Fruit fly (Drosophila melanogaster): ENCODE measurements around the gene csw.

DNA sequence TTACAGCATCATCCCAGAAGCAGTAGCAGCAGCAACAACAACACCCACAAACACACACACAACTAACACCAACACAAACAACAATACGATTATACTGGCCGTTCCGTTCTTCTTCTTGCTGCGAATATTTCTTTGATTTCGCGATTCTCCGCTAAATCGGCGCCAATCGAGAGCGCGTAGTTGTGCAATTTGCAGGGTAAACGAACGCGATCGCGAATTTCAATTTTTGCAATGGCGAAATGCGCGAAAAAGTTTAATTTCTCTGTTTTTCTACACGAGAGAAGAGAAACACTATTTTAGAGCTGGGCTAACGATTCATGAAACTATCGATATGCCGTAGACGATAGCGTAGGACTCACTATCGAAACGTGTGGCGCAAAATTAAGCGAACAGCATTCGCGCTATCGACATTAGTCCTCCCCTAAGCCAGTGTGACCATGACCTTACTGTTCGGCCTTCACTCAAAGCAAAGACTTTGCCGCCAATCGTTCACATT lies 64.7 kb downstream of the csw start, which contains the start of gene wapl:
- TF ChIP-seq psq (optimal IDR thresholded peaks at IDR 0.05) (no peak), usp (GFP tag; optimal IDR thresholded peaks at IDR 0.05) (no peak), pan (optimal IDR thresholded peaks at IDR 0.05) (no peak), CG8478 (optimal IDR thresholded peaks at IDR 0.05) (no peak)

Measured in whole organism.